Worm (Caenorhabditis elegans) whole organism, early embryonic: Measurements from ENCODE around the gene fbxa-215.

Source experiments
- B0310.2 ChIP-seq: sonication (generic microtip); optimal IDR thresholded peaks from 2 replicates; lab custom pipeline; 2016; ENCODE audit warnings: mild to moderate bottlenecking, missing genetic modification characterization, missing compliant biosample characterization
- F13C5.2 ChIP-seq: sonication (generic microtip); optimal IDR thresholded peaks from 2 replicates; lab custom pipeline; 2017; ENCODE audit warnings: mild to moderate bottlenecking, missing genetic modification characterization, inconsistent platforms, missing compliant biosample characterization
- aly-1 ChIP-seq: sonication (generic microtip); optimal IDR thresholded peaks from 2 replicates; lab custom pipeline; 2016; ENCODE audit warnings: missing genetic modification characterization, missing compliant biosample characterization
- ama-1 ChIP-seq: fragments of 150-350 bp; optimal IDR thresholded peaks from 2 replicates; lab custom pipeline; 2014
- ets-7 ChIP-seq: sonication (generic microtip); optimal IDR thresholded peaks from 2 replicates; lab custom pipeline; 2016; ENCODE audit warnings: missing genotype, missing genetic modification characterization, missing compliant biosample characterization
- hmbx-1 ChIP-seq: sonication (generic microtip); optimal IDR thresholded peaks from 2 replicates; lab custom pipeline; 2016; ENCODE audit warnings: mild to moderate bottlenecking, missing genetic modification characterization, missing compliant biosample characterization
- sea-1 ChIP-seq: fragments of 200-800 bp; sonication (Bioruptor generic); conservative IDR thresholded peaks from 2 replicates; pipeline ENCODE4 v1.3.6; 2022; ENCODE audit warnings: missing genetic modification characterization, missing compliant biosample characterization

ce11 chrIV:13687631-13688030 lies 20.9 kb upstream of the fbxa-215 start:
- TF ChIP-seq F13C5.2, result no peak
- TF ChIP-seq sea-1 (GFP tag; lab: Robert Waterston, UW), result no peak
- TF ChIP-seq ama-1, result no peak
- TF ChIP-seq aly-1 (tag; lab: Kevin White, UChicago), result no peak
- no peak for TF ChIP-seq hmbx-1 (tag; lab: Kevin White, UChicago)
- TF ChIP-seq B0310.2, result no peak
- no peak for TF ChIP-seq ets-7 (tag; lab: Kevin White, UChicago)
